Worm (Caenorhabditis elegans) whole organism, young adult: Measurements from ENCODE around the gene B0454.6.
"Not testable (repeated sequence)": the region's sequence is repeated elsewhere in the genome, so short reads cannot be mapped to it uniquely, and the experiment has no call there.

Source experiments
- efl-1 ChIP-seq: fragments of 150-350 bp; optimal IDR thresholded peaks from 2 replicates; lab custom pipeline; 2014; ENCODE audit warnings: missing biosample characterization, missing genetic modification reagents, missing genetic modification characterization
- nfyb-1 ChIP-seq: fragments of 200-800 bp; sonication (Bioruptor generic); IDR thresholded peaks from 2 replicates; pipeline ENCODE4 v1.3.6; 2022; ENCODE audit warnings: missing genetic modification reagents, missing genetic modification characterization, missing compliant biosample characterization

DNA sequence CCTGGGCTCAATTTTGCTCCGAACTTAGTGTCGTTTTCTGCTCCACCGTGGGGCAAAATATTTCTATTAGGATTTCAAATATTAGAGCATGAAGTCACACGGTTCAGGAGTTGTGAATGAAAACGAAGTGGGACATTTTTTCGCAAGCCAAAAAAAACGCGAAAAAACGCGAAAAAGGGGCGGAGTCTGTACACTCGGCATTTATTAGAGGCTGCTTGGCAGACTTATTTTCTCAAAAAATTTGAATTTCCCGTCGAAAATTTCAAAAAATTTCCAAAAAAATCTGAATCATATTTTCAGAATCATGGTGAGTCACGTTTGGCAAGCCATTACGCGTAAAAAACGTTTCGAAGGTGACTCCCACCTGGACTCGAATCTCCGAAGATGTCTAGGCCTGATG is at the start of gene B0454.6:
- not testable (repeated sequence) for TF ChIP-seq efl-1 (GFP tag; lab: Kevin White, UChicago); nfyb-1 (GFP tag; lab: Robert Waterston, UW)
